Worm (Caenorhabditis elegans) whole organism, L4/young adult: ENCODE results near the gene sre-14.

Source experiments
- W03F9.2 ChIP-seq: fragments of 150-350 bp; optimal IDR thresholded peaks from 2 replicates; lab custom pipeline; 2014; ENCODE audit warnings: missing biosample characterization, missing genetic modification characterization
- dao-5 ChIP-seq: sonication (generic microtip); optimal IDR thresholded peaks from 2 replicates; lab custom pipeline; 2016; ENCODE audit warnings: missing genotype, missing genetic modification characterization, moderate library complexity, missing compliant biosample characterization
- him-1 ChIP-seq: sonication (generic microtip); optimal IDR thresholded peaks from 2 replicates; lab custom pipeline; 2016; ENCODE audit warnings: missing genotype, missing genetic modification reagents, missing genetic modification characterization, missing compliant biosample characterization

- no peak for TF ChIP-seq W03F9.2 (tag; lab: Kevin White, UChicago)
- TF ChIP-seq him-1 (tag; lab: Kevin White, UChicago): no peak
- TF ChIP-seq dao-5 (tag; lab: Kevin White, UChicago): no peak
Observed at ce11 chrIV:12290744-12291143, 29.5 kb upstream of the sre-14 start, which contains the start of gene C42C1.8.
